Fruit fly (Drosophila melanogaster): ENCODE data around the gene Adh.

The Adh gene

DNA sequence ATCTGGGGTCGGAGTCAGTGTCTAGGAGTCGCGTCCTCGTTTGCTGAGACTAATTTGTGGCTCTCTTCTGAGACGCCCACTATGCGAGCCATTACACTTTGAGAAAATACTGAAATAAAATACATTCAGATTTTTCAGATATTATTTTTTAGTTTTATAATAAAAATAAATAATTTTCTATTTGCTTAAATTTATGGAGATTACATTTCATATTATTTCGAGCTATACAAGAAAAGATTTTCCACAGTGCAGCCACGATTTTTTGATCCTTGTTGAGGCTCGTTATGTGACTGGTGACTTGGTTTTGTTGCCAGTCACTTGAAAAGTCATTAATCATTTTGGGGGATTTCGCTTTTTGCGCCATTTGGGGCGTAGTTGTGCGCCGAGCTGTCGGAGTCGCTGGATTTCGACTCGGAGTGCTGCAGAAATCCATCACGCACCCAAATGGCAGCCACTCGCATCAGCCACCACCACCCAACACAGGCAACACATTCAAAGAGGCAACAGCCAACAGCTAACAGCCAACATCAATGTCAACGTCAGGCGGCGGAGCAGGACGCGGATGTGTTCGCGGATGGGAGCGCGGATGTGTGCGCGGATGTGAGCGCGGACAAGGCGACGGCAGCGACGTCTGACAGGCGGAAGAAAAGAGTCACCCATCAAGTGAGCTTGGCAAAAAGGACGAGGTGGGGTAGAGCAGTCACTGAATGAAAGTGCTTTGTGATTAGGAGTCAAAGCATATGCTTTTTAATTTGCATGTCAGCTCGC is 28.5 kb upstream of the Adh start:
- TF ChIP-seq ttk (optimal IDR thresholded peaks at IDR 0.05) (no peak), insv (optimal IDR thresholded peaks at IDR 0.05) (no peak), psq (optimal IDR thresholded peaks at IDR 0.05) (no peak), Myc (optimal IDR thresholded peaks at IDR 0.05) (no peak), Sin3A (optimal IDR thresholded peaks at IDR 0.05) (no peak), h (optimal IDR thresholded peaks at IDR 0.05) (no peak)

DNA sequence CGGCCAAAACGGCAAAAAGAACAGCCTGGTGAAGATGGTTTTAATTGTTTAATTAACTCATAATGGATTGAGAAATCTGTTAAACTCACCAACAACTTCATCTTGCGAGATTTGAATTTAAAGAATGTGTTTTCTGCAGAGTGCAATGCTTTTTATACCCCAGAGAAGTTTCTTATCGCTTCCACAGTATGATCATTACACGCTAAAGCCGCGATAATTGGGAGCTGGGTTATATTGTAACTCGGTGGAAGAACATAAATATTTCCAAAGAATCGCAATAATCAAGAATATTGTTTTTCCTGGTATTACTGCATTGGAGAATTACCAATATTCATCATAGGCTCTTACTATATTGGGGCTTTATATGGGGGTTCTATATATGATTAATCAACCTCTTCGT is 27.2 kb upstream of the Adh start, which contains the start of gene CG42680:
CG42680 (minus strand) TSS at position 101 of the 400 bp plus-strand sequence.
- TF ChIP-seq Sin3A (optimal IDR thresholded peaks at IDR 0.05) (no peak), psq (optimal IDR thresholded peaks at IDR 0.05) (no peak), ttk (optimal IDR thresholded peaks at IDR 0.05) (no peak), Myc (optimal IDR thresholded peaks at IDR 0.05) (no peak), h (optimal IDR thresholded peaks at IDR 0.05) (no peak), insv (optimal IDR thresholded peaks at IDR 0.05) (no peak)

DNA sequence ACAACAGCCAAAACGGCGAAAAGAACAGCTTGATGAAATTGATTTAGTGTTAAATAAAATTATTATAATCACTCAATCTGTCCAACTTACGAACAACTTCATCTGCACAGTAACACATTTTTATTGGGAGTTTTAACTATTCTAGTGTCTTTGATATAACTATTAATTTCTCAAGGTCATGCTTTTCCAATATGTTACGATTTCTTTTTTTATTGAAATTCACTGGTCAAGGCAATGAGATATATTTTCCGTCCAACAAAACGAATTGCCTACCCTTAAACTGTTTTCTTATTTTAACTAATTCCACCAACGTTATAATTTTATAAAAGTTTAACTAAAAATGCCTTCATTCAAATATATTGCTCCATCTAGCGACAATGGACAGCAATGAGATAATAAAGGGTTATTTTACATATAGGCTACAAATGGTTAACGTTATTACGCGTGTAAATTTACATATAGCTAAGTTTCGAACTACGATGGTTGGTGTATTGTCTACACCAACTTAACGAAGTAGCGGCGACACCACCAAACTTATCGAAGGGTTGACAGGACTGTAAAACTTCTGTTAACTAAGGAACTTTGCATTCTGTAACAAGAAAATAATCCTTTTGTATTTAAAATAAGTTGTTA is 26.6 kb upstream of the Adh start:
- TF ChIP-seq psq (optimal IDR thresholded peaks at IDR 0.05) (no peak), insv (optimal IDR thresholded peaks at IDR 0.05) (no peak), h (optimal IDR thresholded peaks at IDR 0.05) (no peak), ttk (optimal IDR thresholded peaks at IDR 0.05) (no peak), Myc (optimal IDR thresholded peaks at IDR 0.05) (no peak), Sin3A (optimal IDR thresholded peaks at IDR 0.05) (no peak)

DNA sequence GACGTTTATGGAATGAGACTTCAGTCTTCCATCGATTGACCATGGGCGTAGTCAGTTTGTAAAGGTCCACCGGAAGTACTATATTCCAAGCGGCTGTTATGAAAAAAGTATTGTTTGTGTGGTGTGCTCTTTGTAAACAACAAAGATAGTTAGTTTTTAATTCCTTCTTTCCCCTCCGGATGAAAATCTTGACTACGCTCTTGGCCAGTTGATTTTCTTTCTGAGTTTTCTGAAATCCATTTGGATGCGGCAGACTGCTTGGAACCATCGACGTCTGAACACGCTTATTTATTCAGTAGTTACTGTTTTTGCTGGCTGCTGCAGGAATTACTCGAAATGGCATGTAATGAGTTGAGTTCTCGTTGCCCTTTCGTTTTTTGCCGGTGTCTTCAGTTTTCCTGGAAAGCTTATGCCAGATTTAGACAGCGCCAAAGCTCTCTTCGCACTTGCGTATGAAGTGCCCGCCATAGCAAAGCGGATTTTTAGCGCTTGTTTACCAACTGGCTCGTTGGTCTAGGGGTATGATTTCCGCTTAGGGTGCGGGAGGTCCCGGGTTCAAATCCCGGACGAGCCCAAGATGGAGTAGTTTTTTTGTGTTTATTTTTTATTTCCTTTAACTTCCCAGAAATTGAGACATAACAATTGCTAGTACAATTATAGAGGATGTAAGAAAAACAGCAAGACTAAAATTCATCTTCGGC is 16.8 kb upstream of the Adh start:
- TF ChIP-seq Sin3A (optimal IDR thresholded peaks at IDR 0.05) (no peak), psq (optimal IDR thresholded peaks at IDR 0.05) (no peak), ttk (optimal IDR thresholded peaks at IDR 0.05) (no peak), insv (optimal IDR thresholded peaks at IDR 0.05) (no peak), Myc (optimal IDR thresholded peaks at IDR 0.05) (no peak), h (optimal IDR thresholded peaks at IDR 0.05) (no peak)

DNA sequence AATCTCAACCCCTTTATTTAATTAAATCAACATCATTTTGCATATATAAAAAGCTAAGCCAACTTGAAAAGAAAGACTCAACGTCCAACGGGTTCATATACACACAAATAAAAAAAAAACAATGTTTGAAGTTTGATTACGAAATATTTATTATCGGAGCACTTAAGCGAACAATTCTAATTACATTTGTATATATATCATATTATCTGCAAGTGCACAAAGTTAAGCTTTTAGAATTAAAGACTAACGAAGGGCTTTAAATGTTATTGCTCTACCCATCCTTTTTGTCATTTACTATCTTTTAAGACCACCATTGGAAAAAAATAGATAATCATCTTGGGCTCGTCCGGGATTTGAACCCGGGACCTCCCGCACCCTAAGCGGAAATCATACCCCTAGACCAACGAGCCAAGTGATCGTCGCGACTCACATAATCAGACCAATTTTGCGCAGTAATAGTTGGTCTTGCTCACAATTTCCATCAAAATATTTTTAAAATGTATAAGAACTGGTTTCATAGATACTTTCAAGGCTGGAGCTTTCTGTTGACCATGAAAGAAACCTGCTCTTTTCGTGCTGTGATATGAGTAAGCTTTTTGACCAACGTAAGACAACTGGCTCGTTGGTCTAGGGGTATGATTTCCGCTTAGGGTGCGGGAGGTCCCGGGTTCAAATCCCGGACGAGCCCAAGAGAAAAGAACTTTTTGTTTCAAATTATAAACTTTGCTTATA is 16.1 kb upstream of the Adh start:
- TF ChIP-seq ttk (optimal IDR thresholded peaks at IDR 0.05) (no peak), psq (optimal IDR thresholded peaks at IDR 0.05) (no peak), Sin3A (optimal IDR thresholded peaks at IDR 0.05) (no peak), insv (optimal IDR thresholded peaks at IDR 0.05) (no peak), h (optimal IDR thresholded peaks at IDR 0.05) (no peak), Myc (optimal IDR thresholded peaks at IDR 0.05) (no peak)

DNA sequence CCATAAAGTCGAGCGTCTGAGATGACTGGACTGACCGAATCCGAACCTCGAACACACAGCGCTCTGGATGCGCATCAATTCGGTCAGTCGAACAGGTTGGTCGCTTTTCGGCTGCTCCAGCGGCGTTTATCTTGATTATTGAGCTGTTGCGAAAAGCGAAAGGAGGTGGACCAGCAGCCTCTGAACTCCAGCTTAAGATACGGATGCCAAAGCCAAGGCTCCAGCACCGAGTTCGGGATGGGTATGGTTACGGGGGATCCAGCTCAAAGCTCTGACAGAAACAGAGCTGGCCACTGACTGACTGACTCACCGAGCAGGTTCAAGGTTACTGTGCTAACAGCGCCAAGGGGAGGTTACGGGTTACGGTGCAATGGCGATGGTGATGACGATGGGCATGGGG is 9.2 kb upstream of the Adh start:
- no peak for TF ChIP-seq Sin3A (optimal IDR thresholded peaks at IDR 0.05)
- TF ChIP-seq psq (optimal IDR thresholded peaks at IDR 0.05): no peak
- TF ChIP-seq insv (optimal IDR thresholded peaks at IDR 0.05): no peak
- no peak for TF ChIP-seq ttk (optimal IDR thresholded peaks at IDR 0.05)
- no peak for TF ChIP-seq h (optimal IDR thresholded peaks at IDR 0.05)
- no peak for TF ChIP-seq Myc (optimal IDR thresholded peaks at IDR 0.05)

DNA sequence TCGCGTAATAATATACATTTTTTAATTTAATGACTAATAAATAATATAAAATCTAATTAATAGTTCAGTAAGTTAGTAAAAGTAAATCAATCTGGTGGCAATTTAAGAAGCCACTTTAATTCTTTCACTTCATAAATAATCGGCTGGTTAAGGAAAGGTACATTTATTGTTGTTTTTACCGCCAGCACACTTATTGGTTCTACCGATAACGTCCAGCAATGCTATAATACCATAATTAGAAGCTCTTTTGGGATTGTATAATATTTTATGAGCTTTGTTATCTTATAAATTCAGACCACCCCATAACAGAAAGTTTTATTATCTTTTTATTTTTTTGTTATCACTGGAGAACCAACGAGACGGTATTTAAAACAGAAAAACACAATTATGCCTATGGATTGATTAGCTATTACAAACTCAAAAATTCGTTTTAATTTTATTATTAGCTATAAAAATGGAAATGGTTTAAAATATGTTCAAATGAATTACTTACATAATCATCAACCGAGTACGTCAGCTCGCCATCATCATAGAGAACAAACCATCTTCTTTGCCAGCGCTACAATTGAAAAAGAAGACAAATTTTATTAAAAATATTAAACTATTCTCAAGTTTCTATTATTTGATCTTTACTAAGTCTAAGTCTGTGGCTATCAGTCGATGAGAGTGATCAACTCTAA is 3.9 kb upstream of the Adh start:
- no peak for TF ChIP-seq h (optimal IDR thresholded peaks at IDR 0.05)
- no peak for TF ChIP-seq ttk (optimal IDR thresholded peaks at IDR 0.05)
- no peak for TF ChIP-seq insv (optimal IDR thresholded peaks at IDR 0.05)
- TF ChIP-seq Sin3A (optimal IDR thresholded peaks at IDR 0.05): no peak
- TF ChIP-seq Myc (optimal IDR thresholded peaks at IDR 0.05): no peak
- no peak for TF ChIP-seq psq (optimal IDR thresholded peaks at IDR 0.05)

DNA sequence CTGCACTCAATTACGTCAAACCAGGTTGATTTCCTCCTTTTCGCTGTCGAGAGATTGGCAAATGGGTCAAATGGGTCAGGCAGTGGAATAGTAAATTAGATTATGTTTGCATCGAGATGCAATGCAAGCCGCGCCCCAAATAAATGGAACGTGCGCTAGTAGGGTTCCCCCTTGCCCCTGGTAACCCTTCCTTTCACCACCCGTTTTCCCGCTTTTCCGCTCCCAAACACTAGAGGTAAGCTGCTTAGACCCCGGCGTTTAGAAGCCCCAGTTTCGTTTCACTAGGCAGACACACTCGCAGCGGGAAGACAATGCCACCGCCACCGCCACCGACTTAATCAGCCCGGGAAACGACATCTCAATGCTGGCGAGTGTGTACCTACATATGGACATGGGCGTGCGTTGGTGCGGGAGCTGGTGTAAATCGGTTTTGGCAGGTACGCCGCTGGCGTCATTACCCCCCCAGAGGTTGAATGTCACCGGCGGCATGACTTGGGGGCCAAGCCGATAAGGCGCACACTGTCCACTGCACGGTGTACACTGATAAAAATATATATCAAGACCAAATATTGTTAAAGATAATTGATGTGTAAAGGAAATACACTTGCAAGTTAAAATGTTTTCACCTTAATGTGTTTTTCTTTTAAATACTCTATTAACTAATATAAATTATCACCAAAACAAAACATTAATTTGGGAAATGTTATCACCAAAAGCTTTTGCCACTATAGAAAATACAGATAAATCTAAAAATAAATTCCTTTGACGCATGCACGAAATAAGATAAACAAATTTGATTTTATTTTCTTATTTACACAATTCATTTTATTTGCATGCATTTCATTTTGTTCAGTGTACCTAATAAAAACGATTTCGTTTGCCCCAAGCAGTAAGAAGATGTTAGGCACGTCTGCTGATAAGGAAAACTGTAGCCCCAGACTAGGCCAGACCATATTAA is 2.1 kb upstream of the Adh start:
- TF ChIP-seq ttk (optimal IDR thresholded peaks at IDR 0.05) (no peak), psq (optimal IDR thresholded peaks at IDR 0.05) (no peak), Sin3A (optimal IDR thresholded peaks at IDR 0.05) (no peak), insv (optimal IDR thresholded peaks at IDR 0.05) (no peak), Myc (optimal IDR thresholded peaks at IDR 0.05) (no peak), h (optimal IDR thresholded peaks at IDR 0.05) (no peak)

DNA sequence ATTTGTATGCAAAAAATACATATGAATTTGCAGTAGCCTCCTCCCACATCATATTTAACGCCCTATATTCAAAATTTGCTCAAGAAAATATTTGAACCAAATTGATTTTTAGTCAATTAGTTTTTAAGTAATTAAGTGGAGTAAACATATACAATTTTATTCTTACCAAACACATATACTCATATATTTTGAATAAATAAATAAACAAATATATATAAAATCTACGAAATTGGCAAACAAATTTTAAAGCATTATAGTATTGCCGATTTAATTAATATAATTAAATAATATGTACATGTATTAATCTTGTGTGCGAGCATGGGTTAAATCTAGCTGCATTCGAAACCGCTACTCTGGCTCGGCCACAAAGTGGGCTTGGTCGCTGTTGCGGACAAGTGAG is 908 bp upstream of the Adh start:
- TF ChIP-seq h (optimal IDR thresholded peaks at IDR 0.05): no peak

DNA sequence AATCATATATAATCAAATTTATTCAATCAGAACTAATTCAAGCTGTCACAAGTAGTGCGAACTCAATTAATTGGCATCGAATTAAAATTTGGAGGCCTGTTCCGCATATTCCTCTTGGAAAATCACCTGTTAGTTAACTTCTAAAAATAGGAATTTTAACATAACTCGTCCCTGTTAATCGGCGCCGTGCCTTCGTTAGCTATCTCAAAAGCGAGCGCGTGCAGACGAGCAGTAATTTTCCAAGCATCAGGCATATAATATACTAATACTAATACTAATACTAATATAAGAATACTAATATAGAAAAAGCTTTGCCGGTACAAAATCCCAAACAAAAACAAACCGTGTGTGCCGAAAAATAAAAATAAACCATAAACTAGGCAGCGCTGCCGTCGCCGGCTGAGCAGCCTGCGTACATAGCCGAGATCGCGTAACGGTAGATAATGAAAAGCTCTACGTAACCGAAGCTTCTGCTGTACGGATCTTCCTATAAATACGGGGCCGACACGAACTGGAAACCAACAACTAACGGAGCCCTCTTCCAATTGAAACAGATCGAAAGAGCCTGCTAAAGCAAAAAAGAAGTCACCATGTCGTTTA is 497 bp downstream of the Adh start:
- no peak for TF ChIP-seq Myc (optimal IDR thresholded peaks at IDR 0.05)
- TF ChIP-seq Sin3A (optimal IDR thresholded peaks at IDR 0.05): no peak
- no peak for TF ChIP-seq h (optimal IDR thresholded peaks at IDR 0.05)
- TF ChIP-seq ttk (optimal IDR thresholded peaks at IDR 0.05): no peak
- TF ChIP-seq psq (optimal IDR thresholded peaks at IDR 0.05): no peak
- TF ChIP-seq insv (optimal IDR thresholded peaks at IDR 0.05): no peak
